Worm (Caenorhabditis elegans) whole organism, young adult: ENCODE data around the gene C49C8.8.

Source experiments
- B0336.3 ChIP-seq: fragments of 200-800 bp; sonication (Bioruptor generic); IDR thresholded peaks from 2 replicates; pipeline ENCODE4 v1.3.6; 2022; ENCODE audit warnings: missing genetic modification characterization, missing compliant biosample characterization
- C17E4.6 ChIP-seq: fragments of 200-800 bp; sonication (Bioruptor generic); IDR thresholded peaks from 2 replicates; pipeline ENCODE4 v1.3.6; 2022; ENCODE audit warnings: missing genetic modification reagents, missing genetic modification characterization, missing compliant biosample characterization
- F23B12.7 ChIP-seq: sonication (generic microtip); optimal IDR thresholded peaks from 2 replicates; lab custom pipeline; 2017; ENCODE audit warnings: missing genetic modification characterization, mild to moderate bottlenecking, missing compliant biosample characterization, antibody characterized with exemption, moderate library complexity; ENCODE audit not compliant: insufficient read depth
- F52B5.7 ChIP-seq: sonication (generic microtip); optimal IDR thresholded peaks from 2 replicates; lab custom pipeline; 2016; ENCODE audit warnings: mild to moderate bottlenecking, missing genetic modification characterization, missing compliant biosample characterization
- F55B11.4 ChIP-seq: sonication (generic microtip); optimal IDR thresholded peaks from 2 replicates; lab custom pipeline; 2016; ENCODE audit warnings: missing compliant biosample characterization, missing genetic modification characterization, borderline replicate concordance; ENCODE audit not compliant: insufficient read depth
- K11D2.4 ChIP-seq: fragments of 200-800 bp; sonication (Bioruptor generic); IDR thresholded peaks from 2 replicates; pipeline ENCODE4 v1.3.6; 2022; ENCODE audit warnings: missing genetic modification reagents, missing genetic modification characterization, missing compliant biosample characterization
- K12H6.12 ChIP-seq: fragments of 200-800 bp; sonication (Bioruptor generic); optimal IDR thresholded peaks from 2 replicates; lab custom pipeline; 2018; ENCODE audit warnings: mild to moderate bottlenecking, missing genetic modification characterization, missing compliant biosample characterization
- Y53F4B.3 ChIP-seq: fragments of 200-800 bp; sonication (Bioruptor generic); IDR thresholded peaks from 2 replicates; pipeline ENCODE4 v1.3.6; 2022; ENCODE audit warnings: missing genetic modification reagents, missing genetic modification characterization, missing compliant biosample characterization
- Y53G8AR.9 ChIP-seq: fragments of 200-800 bp; sonication (Bioruptor generic); conservative IDR thresholded peaks from 2 replicates; pipeline ENCODE4 v1.3.6; 2022; ENCODE audit warnings: missing genetic modification reagents, missing genetic modification characterization, missing compliant biosample characterization
- Y67H2A.10 ChIP-seq: fragments of 200-800 bp; sonication (Bioruptor generic); conservative IDR thresholded peaks from 2 replicates; pipeline ENCODE4 v1.3.6; 2022; ENCODE audit warnings: missing genetic modification reagents, missing genetic modification characterization, missing compliant biosample characterization
- ZK185.1 ChIP-seq: sonication (generic microtip); optimal IDR thresholded peaks from 2 replicates; lab custom pipeline; 2016; ENCODE audit warnings: mild to moderate bottlenecking, missing genetic modification characterization, missing compliant biosample characterization; ENCODE audit not compliant: poor library complexity, severe bottlenecking
- aptf-2 ChIP-seq: fragments of 200-800 bp; sonication (Bioruptor generic); conservative IDR thresholded peaks from 2 replicates; pipeline ENCODE4 v1.3.6; 2022; ENCODE audit warnings: missing genetic modification reagents, missing genetic modification characterization, missing compliant biosample characterization
- athp-1 ChIP-seq: sonication (generic microtip); optimal IDR thresholded peaks from 2 replicates; lab custom pipeline; 2017; ENCODE audit warnings: mild to moderate bottlenecking, missing genetic modification characterization, missing compliant biosample characterization
- attf-5 ChIP-seq: fragments of 200-800 bp; sonication (Bioruptor generic); optimal IDR thresholded peaks from 2 replicates; lab custom pipeline; 2018; ENCODE audit warnings: mild to moderate bottlenecking, missing genetic modification characterization, missing compliant biosample characterization
- cebp-2 ChIP-seq: fragments of 200-800 bp; sonication (Bioruptor generic); IDR thresholded peaks from 2 replicates; pipeline ENCODE4 v1.3.6; 2022; ENCODE audit warnings: missing genetic modification characterization, missing compliant biosample characterization
- ceh-91 ChIP-seq: fragments of 200-800 bp; sonication (Bioruptor generic); IDR thresholded peaks from 2 replicates; pipeline ENCODE4 v1.3.6; 2022; ENCODE audit warnings: missing genetic modification reagents, missing genetic modification characterization, missing compliant biosample characterization
- chd-7 ChIP-seq: sonication (generic microtip); optimal IDR thresholded peaks from 2 replicates; lab custom pipeline; 2016; ENCODE audit warnings: mild to moderate bottlenecking, missing genetic modification characterization, moderate library complexity, missing compliant biosample characterization
- dpl-1 ChIP-seq: fragments of 150-350 bp; optimal IDR thresholded peaks from 2 replicates; lab custom pipeline; 2014; ENCODE audit warnings: missing biosample characterization, missing genetic modification reagents, missing genetic modification characterization
- ets-4 ChIP-seq: fragments of 200-800 bp; sonication (Bioruptor generic); optimal IDR thresholded peaks from 2 replicates; lab custom pipeline; 2018; ENCODE audit warnings: mild to moderate bottlenecking, missing genetic modification characterization, missing compliant biosample characterization
- fkh-3 ChIP-seq: sonication (generic microtip); optimal IDR thresholded peaks from 2 replicates; lab custom pipeline; 2016; ENCODE audit warnings: mild to moderate bottlenecking, missing genetic modification characterization, missing compliant biosample characterization
- gei-17 ChIP-seq: fragments of 200-800 bp; sonication (Bioruptor generic); optimal IDR thresholded peaks from 2 replicates; lab custom pipeline; 2018; ENCODE audit warnings: mild to moderate bottlenecking, missing genetic modification characterization, missing compliant biosample characterization
- him-1 ChIP-seq: sonication (generic microtip); optimal IDR thresholded peaks from 2 replicates; lab custom pipeline; 2016; ENCODE audit warnings: missing genotype, missing genetic modification reagents, missing genetic modification characterization, missing compliant biosample characterization
- hrde-1 ChIP-seq: sonication (generic microtip); optimal IDR thresholded peaks from 2 replicates; lab custom pipeline; 2016; ENCODE audit warnings: missing genetic modification characterization, mild to moderate bottlenecking, missing compliant biosample characterization, moderate library complexity, missing genotype, missing genetic modification reagents, borderline replicate concordance
- hsf-1 ChIP-seq: fragments of 200-800 bp; sonication (Bioruptor generic); IDR thresholded peaks from 2 replicates; pipeline ENCODE4 v1.3.6; 2022; ENCODE audit warnings: missing genetic modification reagents, missing genetic modification characterization, missing compliant biosample characterization
- let-607 ChIP-seq, 2 experiments: fragments of 200-800 bp in 1 of 2; sonication (Bioruptor generic) in 1 of 2; sonication (generic microtip) in 1 of 2; optimal IDR thresholded peaks; 2 replicates each; lab custom pipeline; 2016 to 2018; ENCODE audit warnings: mild to moderate bottlenecking in 2 of 2, missing compliant biosample characterization in 2 of 2, missing genetic modification characterization in 2 of 2, moderate library complexity in 2 of 2, missing genotype in 1 of 2
- lin-26 ChIP-seq: fragments of 200-800 bp; sonication (Bioruptor generic); IDR thresholded peaks from 2 replicates; pipeline ENCODE4 v1.3.6; 2022; ENCODE audit warnings: missing genetic modification reagents, missing genetic modification characterization, missing compliant biosample characterization
- mcd-1 ChIP-seq: fragments of 200-800 bp; sonication (Bioruptor generic); IDR thresholded peaks from 2 replicates; pipeline ENCODE4 v1.3.6; 2022; ENCODE audit warnings: missing genetic modification reagents, missing genetic modification characterization, missing compliant biosample characterization
- nhr-120 ChIP-seq: fragments of 200-800 bp; sonication (Bioruptor generic); IDR thresholded peaks from 2 replicates; pipeline ENCODE4 v1.3.6; 2022; ENCODE audit warnings: missing genetic modification characterization, missing compliant biosample characterization
- nhr-179 ChIP-seq: sonication (generic microtip); optimal IDR thresholded peaks from 2 replicates; lab custom pipeline; 2016; ENCODE audit warnings: mild to moderate bottlenecking, missing genetic modification characterization, missing compliant biosample characterization
- nhr-80 ChIP-seq: sonication (generic microtip); optimal IDR thresholded peaks from 2 replicates; lab custom pipeline; 2016; ENCODE audit warnings: missing genetic modification characterization, missing compliant biosample characterization
- rcor-1 ChIP-seq: fragments of 200-800 bp; sonication (Bioruptor generic); IDR thresholded peaks from 2 replicates; pipeline ENCODE4 v1.3.6; 2022; ENCODE audit warnings: missing genetic modification reagents, missing genetic modification characterization, missing compliant biosample characterization
- repo-1 ChIP-seq: sonication (generic microtip); optimal IDR thresholded peaks from 2 replicates; lab custom pipeline; 2017; ENCODE audit warnings: mild to moderate bottlenecking, missing genetic modification characterization, missing compliant biosample characterization
- snpc-4 ChIP-seq, 5 experiments: fragments of 150-350 bp in 1 of 5; sonication (generic microtip) in 4 of 5; optimal IDR thresholded peaks; 2 replicates each; lab custom pipeline; 2014 to 2018; ENCODE audit warnings: missing genetic modification characterization in 5 of 5, missing biosample characterization in 3 of 5, antibody characterized with exemption in 2 of 5, mild to moderate bottlenecking in 2 of 5, missing compliant biosample characterization in 2 of 5, missing genotype in 2 of 5, moderate library complexity in 2 of 5, missing genetic modification reagents in 1 of 5
- tbx-9 ChIP-seq: sonication (generic microtip); optimal IDR thresholded peaks from 2 replicates; lab custom pipeline; 2016; ENCODE audit warnings: borderline replicate concordance, missing genetic modification characterization, inconsistent platforms, missing compliant biosample characterization
- unc-62 ChIP-seq: fragments of 150-350 bp; optimal IDR thresholded peaks from 2 replicates; lab custom pipeline; 2014; ENCODE audit warnings: missing biosample characterization, missing genetic modification reagents, missing genetic modification characterization
- zfh-2 ChIP-seq: fragments of 200-800 bp; sonication (Bioruptor generic); conservative IDR thresholded peaks from 2 replicates; pipeline ENCODE4 v1.3.6; 2022; ENCODE audit warnings: missing genetic modification reagents, missing genetic modification characterization, missing compliant biosample characterization
- zim-3 ChIP-seq: sonication (generic microtip); optimal IDR thresholded peaks from 2 replicates; lab custom pipeline; 2017; ENCODE audit warnings: mild to moderate bottlenecking, missing genetic modification characterization, moderate library complexity, missing compliant biosample characterization
- ztf-25 ChIP-seq: fragments of 200-800 bp; sonication (Bioruptor generic); IDR thresholded peaks from 2 replicates; pipeline ENCODE4 v1.3.6; 2022; ENCODE audit warnings: missing genetic modification reagents, missing genetic modification characterization, missing compliant biosample characterization

C49C8.8 gene

DNA sequence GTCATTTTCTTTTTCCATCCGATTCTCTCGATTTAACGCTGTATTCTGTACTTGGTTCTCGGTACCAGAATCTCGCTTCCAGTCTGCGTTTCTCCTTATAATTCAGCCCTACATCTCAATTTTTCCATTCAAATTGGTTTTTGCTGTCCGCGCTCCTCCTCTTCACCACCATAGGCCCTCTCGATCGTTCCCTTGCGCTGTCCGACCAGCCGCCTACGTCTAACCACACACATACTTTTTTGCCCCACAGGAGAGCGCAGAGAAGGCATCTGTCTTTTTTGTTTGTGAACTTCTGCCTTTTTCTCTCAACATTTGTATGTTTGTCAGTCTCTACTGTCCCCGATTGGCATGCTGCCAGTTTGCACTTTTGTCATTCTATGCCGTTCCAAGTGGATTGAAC is 24.6 kb upstream of the C49C8.8 start, which contains the start of gene F42A9.11 (continued):
- TF ChIP-seq Y67H2A.10 (GFP tag; lab: Robert Waterston, UW) (no peak), C17E4.6 (GFP tag; lab: Robert Waterston, UW) (no peak), lin-26 (peak; percentile 62; the same call in 1 of the 2 replicates), Y53F4B.3 (no peak), let-607 (tag; optimal IDR thresholded peaks at IDR 0.05; lab: Kevin White, UChicago) (no peak), hrde-1 (tag; lab: Kevin White, UChicago) (no peak), rcor-1 (GFP tag; lab: Robert Waterston, UW) (no peak), nhr-120 (GFP tag; lab: Robert Waterston, UW) (no peak), him-1 (no peak), K11D2.4 (GFP tag; lab: Robert Waterston, UW) (peak; percentile 31; the same call in 1 of the 2 replicates), B0336.3 (0 out of 2 replicates have a peak, but pooled peaks have one; percentile 28), zim-3 (tag; lab: Kevin White, UChicago) (peak; percentile 12), cebp-2 (GFP tag; lab: Robert Waterston, UW) (no peak), snpc-4 (GFP tag; optimal IDR thresholded peaks at IDR 0.05; lab: Kevin White, UChicago) (no peak), snpc-4 (tag; optimal IDR thresholded peaks at IDR 0.05; lab: Kevin White, UChicago) (peak in 3 of 4 experiments; percentile 9 to 29 (median 11)), repo-1 (tag; lab: Kevin White, UChicago) (no peak), F55B11.4 (tag; lab: Kevin White, UChicago) (no peak), unc-62 (GFP tag; lab: Kevin White, UChicago) (no peak), ets-4 (GFP tag; lab: Kevin White, UChicago) (no peak), ztf-25 (GFP tag; lab: Robert Waterston, UW) (0 out of 2 replicates have a peak, but pooled peaks have one; percentile 17), chd-7 (tag; lab: Kevin White, UChicago) (no peak), gei-17 (GFP tag; lab: Kevin White, UChicago) (no peak), F52B5.7 (tag; lab: Kevin White, UChicago) (no peak), attf-5 (peak; percentile 47), ceh-91 (GFP tag; lab: Robert Waterston, UW) (no peak), hsf-1 (GFP tag; lab: Robert Waterston, UW) (no peak), F23B12.7 (no peak), dpl-1 (GFP tag; lab: Kevin White, UChicago) (no peak), athp-1 (no peak), tbx-9 (tag; lab: Kevin White, UChicago) (no peak), mcd-1 (peak; percentile 35), nhr-179 (no peak), nhr-80 (tag; lab: Kevin White, UChicago) (peak; percentile 30), zfh-2 (GFP tag; lab: Robert Waterston, UW) (peak; percentile 89), aptf-2 (GFP tag; lab: Robert Waterston, UW) (no peak), K12H6.12 (no peak), fkh-3 (tag; lab: Kevin White, UChicago) (no peak), ZK185.1 (tag; lab: Kevin White, UChicago) (no peak)

ce11 chrIV:8628262-8628661 is 23.7 kb upstream of the C49C8.8 start:
- TF ChIP-seq aptf-2 (GFP tag; lab: Robert Waterston, UW) (no peak), Y53G8AR.9 (0 out of 2 replicates have a peak, but pooled peaks have one; percentile 25)
- TF ChIP-seq, all 124 proteins: peak for 1
